Worm (Caenorhabditis elegans) whole organism, L3 larva: ENCODE data around the gene zip-2.

Experiments
- aly-2 ChIP-seq: fragments of 150-350 bp; optimal IDR thresholded peaks from 2 replicates; lab custom pipeline; 2014; ENCODE audit warnings: missing biosample characterization, missing genetic modification characterization
- ama-1 ChIP-seq: fragments of 150-350 bp; optimal IDR thresholded peaks from 2 replicates; lab custom pipeline; 2018
- ceh-16 ChIP-seq: sonication (generic microtip); optimal IDR thresholded peaks from 2 replicates; lab custom pipeline; 2017; ENCODE audit warnings: missing biosample characterization, missing genetic modification characterization
- fkh-10 ChIP-seq: sonication (generic microtip); optimal IDR thresholded peaks from 2 replicates; lab custom pipeline; 2017; ENCODE audit warnings: missing biosample characterization, missing genetic modification reagents, missing genetic modification characterization
- mdl-1 ChIP-seq: fragments of 150-350 bp; optimal IDR thresholded peaks from 2 replicates; lab custom pipeline; 2014; ENCODE audit warnings: missing biosample characterization, missing genetic modification characterization
- nhr-76 ChIP-seq: fragments of 150-350 bp; sonication (generic microtip); optimal IDR thresholded peaks from 5 replicates; lab custom pipeline; 2014; ENCODE audit warnings: missing biosample characterization, missing genetic modification characterization
- unc-39 ChIP-seq: sonication (generic microtip); optimal IDR thresholded peaks from 4 replicates; lab custom pipeline; 2017; ENCODE audit warnings: missing biosample characterization, missing genetic modification characterization
- unc-62 ChIP-seq: fragments of 150-350 bp; sonication (generic microtip); optimal IDR thresholded peaks from 4 replicates; lab custom pipeline; 2014; ENCODE audit warnings: missing biosample characterization, missing genetic modification reagents, missing genetic modification characterization
- zag-1 ChIP-seq: fragments of 150-350 bp; optimal IDR thresholded peaks from 2 replicates; lab custom pipeline; 2014; ENCODE audit warnings: missing biosample characterization, missing genetic modification characterization
- ztf-11 ChIP-seq: fragments of 150-350 bp; optimal IDR thresholded peaks from 2 replicates; lab custom pipeline; 2014; ENCODE audit warnings: missing biosample characterization, missing genetic modification characterization
- ztf-4 ChIP-seq: fragments of 150-350 bp; optimal IDR thresholded peaks from 2 replicates; lab custom pipeline; 2014; ENCODE audit warnings: missing biosample characterization, missing genetic modification characterization

DNA sequence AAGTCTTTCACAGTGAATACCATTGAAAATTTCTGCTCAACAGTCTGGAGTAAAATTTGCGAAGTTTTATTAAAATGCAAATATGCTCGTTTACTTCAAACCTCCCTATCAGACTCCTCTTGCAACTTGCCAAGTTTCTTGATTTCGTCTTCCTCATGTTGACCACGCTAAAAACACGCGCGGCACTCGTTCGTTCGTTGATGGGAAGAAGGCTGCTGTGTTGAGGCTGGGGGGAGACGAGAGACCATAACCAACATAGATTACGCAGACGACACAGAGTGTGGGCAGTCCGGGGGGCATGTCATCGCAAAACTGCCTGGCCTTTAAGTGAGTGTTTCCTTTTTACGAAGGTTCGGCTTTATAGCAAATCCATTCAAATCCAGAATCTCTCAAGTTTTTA lies 11.2 kb downstream of the zip-2 start:
- TF ChIP-seq ama-1 (lab: Kevin White, UChicago) (no peak), ztf-4 (tag; lab: Kevin White, UChicago) (no peak), unc-39 (tag; lab: Kevin White, UChicago) (no peak), ceh-16 (tag; lab: Kevin White, UChicago) (no peak), mdl-1 (tag; lab: Kevin White, UChicago) (no peak), zag-1 (tag; lab: Kevin White, UChicago) (no peak), ztf-11 (tag; lab: Kevin White, UChicago) (no peak), aly-2 (tag; lab: Kevin White, UChicago) (no peak), unc-62 (no peak), nhr-76 (no peak), fkh-10 (no peak)
